Fruit fly (Drosophila melanogaster) S2 (cell line): ENCODE results near the gene CG42811.

Source experiments
- CG8478 ChIP-seq: fragments of >200 bp; optimal IDR thresholded peaks from 2 replicates; lab custom pipeline; 2018
- CTCF ChIP-seq, 2 experiments: fragments of >200 bp; optimal IDR thresholded peaks; 2 replicates each; lab custom pipeline; 2018

The CG42811 gene

DNA sequence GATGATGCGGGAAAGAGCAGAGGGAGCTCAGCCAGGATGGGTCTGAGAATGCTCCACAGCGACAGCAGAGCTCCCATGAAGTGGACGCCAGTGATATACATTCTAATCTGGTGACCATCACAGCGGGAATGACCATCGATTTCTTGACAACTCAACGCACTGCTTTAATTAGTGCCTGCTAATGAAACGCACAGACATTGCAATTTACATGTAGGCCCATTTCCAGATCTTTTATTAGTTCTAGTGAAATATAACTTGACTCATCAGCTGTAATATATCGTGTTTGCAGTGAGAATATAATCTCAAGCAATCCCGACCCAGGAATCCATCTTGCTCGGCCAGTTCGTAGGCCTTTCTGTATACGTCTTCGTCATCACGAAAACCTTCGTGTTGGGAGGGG, at the start of gene CG42811:
TSS of gene CG42811 (minus strand) at position 101 of the 400 bp plus-strand sequence.
- TF ChIP-seq CTCF (optimal IDR thresholded peaks at IDR 0.05; lab: Kevin White, UChicago) (no peak), CG8478 (lab: Kevin White, UChicago) (no peak)

dm6 chr3R:24392207-24392939, 25.4 kb upstream of the CG42811 start, which contains the start of gene CG13616:
CG13616 (plus strand) TSS chr3R:24392889.
- no peak for TF ChIP-seq CTCF (optimal IDR thresholded peaks at IDR 0.05; lab: Kevin White, UChicago)

DNA sequence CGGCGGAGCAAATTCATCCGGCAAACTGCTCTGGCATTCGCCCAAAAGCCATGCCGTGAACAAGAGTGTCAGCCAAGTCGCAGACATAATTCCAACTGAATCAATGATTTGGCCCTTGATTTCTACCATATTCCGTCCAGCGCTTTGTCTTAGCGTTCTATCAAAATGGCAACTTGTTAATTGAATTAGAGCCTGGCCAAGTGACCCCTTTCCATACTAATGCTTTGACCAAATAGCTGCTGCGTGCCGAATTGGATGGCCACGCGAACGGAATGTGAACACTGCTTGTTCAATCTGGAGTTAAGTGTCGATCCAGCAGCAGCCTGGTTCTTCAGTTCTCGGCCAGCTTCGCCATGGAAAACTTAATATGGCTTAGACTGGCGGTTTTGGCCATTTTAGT, 23.2 kb upstream of the CG42811 start, which contains the start of the genes CG5768 and CG13615:
TSS of gene CG5768 (minus strand) at position 101 of the 400 bp plus-strand sequence.
TSS of gene CG13615 (plus strand) at position 280 of the 400 bp plus-strand sequence.
- TF ChIP-seq CTCF (optimal IDR thresholded peaks at IDR 0.05; lab: Kevin White, UChicago): no peak
- no peak for TF ChIP-seq CG8478 (lab: Kevin White, UChicago)

DNA sequence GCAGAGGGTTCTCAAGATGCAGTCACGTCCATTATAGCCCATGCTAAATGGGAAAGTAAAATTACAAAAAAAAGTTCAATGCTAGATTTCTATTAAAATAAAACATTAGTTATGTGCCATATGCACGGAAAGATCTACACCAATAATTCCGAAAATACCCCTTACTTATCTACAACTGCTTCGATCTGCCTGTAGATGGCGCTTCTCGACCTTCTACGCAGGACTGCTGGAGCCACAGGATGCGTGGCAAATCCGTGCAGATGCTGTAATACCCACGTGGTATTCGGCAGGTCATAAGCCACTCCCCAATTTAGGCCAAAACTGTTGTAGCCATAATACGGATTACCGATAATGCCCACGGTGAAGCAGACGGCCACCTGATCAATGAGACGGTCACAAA, 19.4 kb upstream of the CG42811 start:
- TF ChIP-seq CG8478 (lab: Kevin White, UChicago) (no peak), CTCF (optimal IDR thresholded peaks at IDR 0.05; lab: Kevin White, UChicago) (peak; percentile 68 to 71)

dm6 chr3R:24384952-24385351, 17.9 kb upstream of the CG42811 start, which contains the start of gene CG17780:
CG17780 (minus strand) TSS chr3R:24385052.
- TF ChIP-seq CTCF (optimal IDR thresholded peaks at IDR 0.05; lab: Kevin White, UChicago) (no peak), CG8478 (lab: Kevin White, UChicago) (no peak)

DNA sequence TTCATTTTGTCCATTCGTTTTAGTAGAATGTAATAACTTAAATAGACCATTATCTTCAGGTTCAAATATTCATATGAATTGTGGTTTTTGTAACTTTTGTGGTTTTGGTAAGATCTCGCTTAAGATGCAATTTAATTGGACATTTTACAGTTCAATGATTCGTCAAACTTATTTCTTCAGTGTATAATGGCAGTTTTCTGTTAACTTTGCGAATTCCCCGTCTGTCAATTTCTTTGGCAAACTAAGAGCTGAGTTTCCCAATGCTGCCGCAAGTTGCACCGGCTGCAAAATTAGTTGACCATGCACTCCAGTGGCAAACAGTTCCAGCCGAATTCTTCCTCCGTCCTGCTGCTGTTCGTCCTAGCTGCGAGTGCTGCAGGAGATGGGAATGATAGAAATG, 9.5 kb upstream of the CG42811 start, which contains the start of gene CG33342:
TSS of gene CG33342 (plus strand) at position 301 of the 400 bp plus-strand sequence.
- TF ChIP-seq CTCF (optimal IDR thresholded peaks at IDR 0.05; lab: Kevin White, UChicago) (no peak), CG8478 (lab: Kevin White, UChicago) (no peak)

- TF ChIP-seq CG8478 (lab: Kevin White, UChicago) (no peak), CTCF (optimal IDR thresholded peaks at IDR 0.05; lab: Kevin White, UChicago) (no peak)
These were observed 8.5 kb upstream of the CG42811 start, which contains the start of gene CG17781 for dm6 chr3R:24375561-24375960. CG17781 (minus strand) TSS chr3R:24375661.

dm6 chr3R:24372662-24373061, 5.6 kb upstream of the CG42811 start, which contains the start of gene CG17782:
CG17782 (minus strand) TSS chr3R:24372762.
- TF ChIP-seq CG8478 (lab: Kevin White, UChicago) (no peak), CTCF (optimal IDR thresholded peaks at IDR 0.05; lab: Kevin White, UChicago) (no peak)

DNA sequence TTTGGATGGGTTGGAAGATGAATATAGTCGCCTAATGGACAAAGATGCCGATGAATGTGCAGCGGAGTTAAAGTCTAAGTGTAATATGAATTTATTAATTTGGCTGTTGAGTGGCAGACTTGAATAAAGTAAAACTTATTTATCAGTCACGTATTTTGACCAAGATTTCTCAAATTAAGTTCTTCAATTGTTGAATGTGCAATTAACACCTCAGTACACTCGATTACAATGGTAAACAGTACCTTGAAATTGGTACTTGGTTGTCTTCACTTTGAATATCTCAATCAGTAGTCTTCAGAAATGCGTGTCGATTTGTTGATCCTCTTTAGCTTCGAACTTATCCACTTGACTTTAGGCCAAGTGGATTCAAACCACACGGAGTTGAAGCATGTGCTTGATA, 2.2 kb upstream of the CG42811 start, which contains the start of gene CG13614:
TSS of gene CG13614 (plus strand) at position 301 of the 400 bp plus-strand sequence.
- TF ChIP-seq CG8478 (lab: Kevin White, UChicago): no peak
- no peak for TF ChIP-seq CTCF (optimal IDR thresholded peaks at IDR 0.05; lab: Kevin White, UChicago)

DNA sequence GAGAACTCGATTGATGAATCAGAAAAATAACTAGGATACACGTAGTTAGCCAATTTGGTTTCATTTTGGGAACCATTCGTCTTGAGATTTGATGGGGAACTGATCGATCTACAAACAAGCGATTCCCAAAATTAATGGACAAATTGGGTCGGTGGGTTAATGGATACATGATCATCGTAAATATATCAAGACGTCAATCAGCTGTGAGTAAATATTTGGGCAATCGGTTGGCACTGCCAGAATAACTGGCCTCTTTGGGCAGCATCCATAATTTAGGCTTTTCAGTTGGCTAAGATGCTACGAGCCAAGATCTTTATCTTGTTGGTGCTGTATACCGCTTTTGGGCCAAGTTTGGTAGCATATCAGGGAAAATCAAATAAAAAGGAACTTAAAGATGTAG, 1.0 kb upstream of the CG42811 start, which contains the start of the genes CG42812 and CG33341:
TSS of gene CG42812 (minus strand) at position 101 of the 400 bp plus-strand sequence.
TSS of gene CG33341 (plus strand) at position 295 of the 400 bp plus-strand sequence.
- TF ChIP-seq CG8478 (lab: Kevin White, UChicago) (no peak), CTCF (optimal IDR thresholded peaks at IDR 0.05; lab: Kevin White, UChicago) (no peak)

DNA sequence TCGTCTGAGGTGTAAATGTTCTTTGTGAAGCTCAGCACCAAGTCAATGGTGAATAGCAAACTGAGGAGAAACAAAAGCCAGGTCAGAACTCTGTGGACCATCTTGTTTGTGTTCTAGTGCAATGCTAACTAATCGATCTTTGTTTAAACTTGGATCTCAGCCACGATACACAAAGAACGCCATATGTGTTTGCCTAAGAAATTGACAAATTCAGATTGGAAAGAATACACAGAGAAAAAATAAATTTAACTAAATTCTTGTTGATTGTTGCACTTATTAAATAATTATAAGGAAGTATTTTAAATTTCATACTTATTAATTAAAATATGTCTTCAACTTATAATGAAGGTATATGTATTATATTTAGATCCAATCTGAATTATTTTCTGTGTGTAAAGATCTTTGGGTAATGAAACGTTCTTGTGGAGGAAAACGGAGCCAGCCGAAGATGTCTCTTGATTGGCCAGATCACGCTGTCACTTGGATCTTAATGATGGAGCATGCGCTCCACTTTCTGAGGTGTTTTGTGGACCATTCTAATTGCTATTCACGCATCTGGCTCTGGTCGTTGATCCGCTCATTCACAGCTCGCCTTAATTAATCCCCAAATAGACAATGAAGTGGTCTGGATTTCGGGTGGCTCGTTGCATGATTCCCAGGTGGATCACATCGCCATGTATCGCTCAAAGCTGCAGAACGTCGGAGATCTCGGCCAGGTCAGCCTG, 2.0 kb downstream of the CG42811 start, which contains the start of the genes CG17784 and CG13613:
TSS of gene CG17784 (minus strand) at position 101 of the 725 bp plus-strand sequence.
TSS of gene CG13613 (plus strand) at position 675 of the 725 bp plus-strand sequence.
- TF ChIP-seq CG8478 (lab: Kevin White, UChicago): no peak
- no peak for TF ChIP-seq CTCF (optimal IDR thresholded peaks at IDR 0.05; lab: Kevin White, UChicago)

DNA sequence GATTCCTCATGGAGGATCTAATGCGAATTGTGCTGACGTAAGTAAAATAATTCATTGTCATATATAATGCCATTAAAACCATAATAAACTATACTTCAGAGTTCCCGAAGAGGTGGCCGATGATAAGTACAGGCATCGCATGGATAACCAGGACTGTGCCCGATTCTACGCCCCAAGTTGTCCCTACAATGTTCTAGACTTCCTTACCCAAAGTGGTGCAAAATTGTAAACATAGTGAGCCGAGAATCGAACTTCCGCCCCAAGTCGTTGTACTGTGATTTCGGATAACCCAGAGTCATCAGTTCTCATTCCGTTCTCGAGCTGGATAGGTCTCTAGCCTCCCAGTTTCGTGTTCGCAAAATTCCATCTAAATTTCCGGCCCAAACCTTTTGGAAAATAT, 4.2 kb downstream of the CG42811 start, which contains the start of gene CG33340:
TSS of gene CG33340 (plus strand) at position 301 of the 400 bp plus-strand sequence.
- TF ChIP-seq CG8478 (lab: Kevin White, UChicago) (no peak), CTCF (optimal IDR thresholded peaks at IDR 0.05; lab: Kevin White, UChicago) (no peak)

DNA sequence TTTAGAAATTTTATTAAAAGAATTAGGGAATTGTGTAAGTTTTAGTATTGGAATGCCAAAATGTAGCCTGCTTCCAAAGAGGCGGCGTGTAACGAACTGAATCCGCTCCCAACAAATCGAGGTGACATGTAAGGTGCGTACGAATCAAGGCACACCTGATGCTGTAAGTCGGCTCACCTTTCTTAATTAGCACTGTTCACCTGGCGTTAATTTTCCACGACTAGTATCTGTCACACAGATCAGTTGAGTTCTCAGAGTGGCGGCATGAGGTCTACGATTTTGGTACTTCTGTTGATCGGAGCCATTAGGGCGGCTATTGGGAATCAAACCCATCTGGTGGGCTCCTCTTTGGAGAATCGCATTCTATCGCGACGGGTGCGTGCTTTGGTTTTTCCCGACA, 5.4 kb downstream of the CG42811 start, which contains the start of the genes CG5762 and CG33339:
TSS of gene CG5762 (minus strand) at position 101 of the 400 bp plus-strand sequence.
TSS of gene CG33339 (plus strand) at position 265 of the 400 bp plus-strand sequence.
- no peak for TF ChIP-seq CTCF (optimal IDR thresholded peaks at IDR 0.05; lab: Kevin White, UChicago)
- no peak for TF ChIP-seq CG8478 (lab: Kevin White, UChicago)

DNA sequence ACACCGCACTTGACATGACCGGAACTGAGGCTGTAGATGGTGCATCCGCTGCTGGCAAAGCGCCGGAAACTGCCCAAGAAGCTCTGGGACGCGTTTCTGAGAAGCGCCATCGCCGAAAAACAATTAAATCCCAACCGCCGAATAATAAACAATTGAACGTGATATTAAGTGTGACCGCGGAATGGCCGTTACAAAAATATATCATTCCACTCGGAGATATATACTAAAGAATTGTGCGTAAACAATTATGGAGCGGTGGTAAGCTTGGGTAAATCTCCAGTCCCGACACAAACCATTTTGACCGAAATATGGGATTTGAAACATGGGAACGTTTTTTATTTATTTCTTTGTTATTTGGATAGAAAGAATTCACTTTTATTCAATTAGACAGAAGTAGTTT, 7.1 kb downstream of the CG42811 start, which contains the start of gene CG18528:
TSS of gene CG18528 (minus strand) at position 188 of the 400 bp plus-strand sequence.
- TF ChIP-seq CG8478 (lab: Kevin White, UChicago) (no peak), CTCF (optimal IDR thresholded peaks at IDR 0.05; lab: Kevin White, UChicago) (peak; percentile 16 to 64)
